Worm (Caenorhabditis elegans): ENCODE data around the gene perm-4.

perm-4 gene

DNA sequence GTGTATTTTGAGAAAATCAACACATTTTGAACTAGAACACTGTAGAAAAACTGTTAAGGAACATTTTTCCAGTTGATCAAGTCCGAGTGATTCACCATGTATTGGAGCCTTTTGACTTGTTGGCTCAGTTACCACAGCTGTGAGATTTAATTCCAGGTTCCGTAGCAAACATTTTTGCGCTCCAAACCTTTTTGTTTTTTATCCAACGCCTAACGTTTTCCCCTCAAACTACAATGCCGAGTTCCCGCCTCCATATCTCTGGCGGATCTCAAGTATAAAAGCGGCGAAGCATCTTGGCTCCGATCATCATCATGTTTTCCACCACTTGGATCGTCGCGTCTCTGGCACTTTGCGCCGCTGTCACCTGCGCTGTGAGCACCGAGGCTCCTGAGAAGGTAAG lies 1.6 kb upstream of the perm-4 start, which contains the start of gene perm-2:
Gene perm-2 (plus strand): TSS at position 301 of the 400 bp plus-strand sequence.
- TF ChIP-seq rnt-1 (tag; optimal IDR thresholded peaks at IDR 0.05) (no peak), hlh-6 (tag; optimal IDR thresholded peaks at IDR 0.05) (no peak), madf-2 (tag; optimal IDR thresholded peaks at IDR 0.05) (no peak), unc-3 (GFP tag; conservative IDR thresholded peaks at IDR 0.05) (no peak), unc-3 (tag; optimal IDR thresholded peaks at IDR 0.05) (no peak), nhr-11 (tag; optimal IDR thresholded peaks at IDR 0.05) (no peak), ceh-2 (tag; optimal IDR thresholded peaks at IDR 0.05) (no peak), unc-42 (tag; optimal IDR thresholded peaks at IDR 0.05) (no peak), sox-2 (GFP tag; IDR thresholded peaks at IDR 0.05) (no peak), tbx-7 (tag; optimal IDR thresholded peaks at IDR 0.05) (no peak), hlh-15 (tag; optimal IDR thresholded peaks at IDR 0.05) (no peak), ceh-18 (tag; optimal IDR thresholded peaks at IDR 0.05) (no peak), eyg-1 (tag; optimal IDR thresholded peaks at IDR 0.05) (no peak), elt-2 (tag; optimal IDR thresholded peaks at IDR 0.05) (no peak), pag-3 (tag; optimal IDR thresholded peaks at IDR 0.05; ENCODE audit: borderline replicate concordance) (no peak), ets-4 (tag; optimal IDR thresholded peaks at IDR 0.05) (no peak)

DNA sequence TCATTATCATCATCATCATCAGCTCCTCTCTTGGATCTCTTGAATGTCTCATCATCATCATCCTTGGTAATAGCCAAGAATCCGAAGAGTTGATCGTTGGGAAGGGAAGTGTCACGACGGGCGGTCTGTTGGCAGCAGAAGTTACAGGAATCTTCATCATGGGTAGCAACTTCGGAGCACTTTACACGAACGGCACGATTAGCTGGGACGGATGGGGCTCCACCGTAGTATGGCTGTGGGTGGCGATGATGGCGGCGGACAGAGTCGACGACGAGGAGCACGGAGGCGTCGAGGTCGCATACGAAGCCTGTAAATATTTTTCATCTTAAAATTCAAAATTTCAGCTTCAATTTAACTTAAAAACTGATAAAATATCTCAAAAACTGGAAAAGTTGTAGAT lies 1.6 kb downstream of the perm-4 start:
- no peak for TF ChIP-seq lim-6 (tag; optimal IDR thresholded peaks at IDR 0.05)
- no peak for TF ChIP-seq pat-9 (tag; optimal IDR thresholded peaks at IDR 0.05)
- TF ChIP-seq ceh-6 (GFP tag; optimal IDR thresholded peaks at IDR 0.05), result no peak
- no peak for TF ChIP-seq ceh-14 (tag; optimal IDR thresholded peaks at IDR 0.05)
- no peak for TF ChIP-seq fkh-6 (tag; optimal IDR thresholded peaks at IDR 0.05)
- TF ChIP-seq pag-3 (tag; optimal IDR thresholded peaks at IDR 0.05; ENCODE audit: borderline replicate concordance), result no peak
- TF ChIP-seq ttx-3 (tag; optimal IDR thresholded peaks at IDR 0.05), result no peak
- no peak for TF ChIP-seq ceh-9 (tag; optimal IDR thresholded peaks at IDR 0.05)
- no peak for TF ChIP-seq sox-2 (GFP tag; IDR thresholded peaks at IDR 0.05)
- TF ChIP-seq C38D4.7 (GFP tag; optimal IDR thresholded peaks at IDR 0.05), result no peak
- no peak for TF ChIP-seq F13H6.1 (tag; optimal IDR thresholded peaks at IDR 0.05)
- no peak for TF ChIP-seq elt-4 (tag; optimal IDR thresholded peaks at IDR 0.05)
- no peak for TF ChIP-seq hlh-8 (tag; optimal IDR thresholded peaks at IDR 0.05)
- no peak for TF ChIP-seq K02D7.2 (tag; optimal IDR thresholded peaks at IDR 0.05)
- no peak for TF ChIP-seq ahr-1 (tag; optimal IDR thresholded peaks at IDR 0.05)
- no peak for TF ChIP-seq fax-1 (tag; optimal IDR thresholded peaks at IDR 0.05)
- no peak for TF ChIP-seq unc-86 (tag; optimal IDR thresholded peaks at IDR 0.05)

DNA sequence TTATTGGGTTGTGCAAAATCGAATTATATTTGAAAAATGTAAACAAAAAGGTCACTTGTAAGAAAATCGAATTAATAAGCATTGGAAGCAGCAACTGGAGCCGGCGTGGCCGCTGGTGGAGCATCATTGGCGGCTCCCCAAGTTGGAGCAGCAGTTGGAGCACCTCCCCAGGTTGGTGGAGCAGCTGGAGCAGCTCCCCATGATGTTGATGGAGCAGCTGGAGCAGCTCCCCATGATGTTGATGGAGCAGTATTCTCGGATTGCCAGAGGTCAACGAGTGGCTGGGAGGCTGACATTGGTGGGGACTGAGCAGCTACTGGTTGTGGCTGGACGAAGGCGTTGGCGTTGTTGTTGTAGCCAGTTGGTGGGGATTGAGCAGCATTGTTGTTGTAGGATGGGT lies 3.4 kb downstream of the perm-4 start:
- TF ChIP-seq dve-1 (tag; optimal IDR thresholded peaks at IDR 0.05) (no peak), C08G9.2 (tag; optimal IDR thresholded peaks at IDR 0.05) (no peak)

DNA sequence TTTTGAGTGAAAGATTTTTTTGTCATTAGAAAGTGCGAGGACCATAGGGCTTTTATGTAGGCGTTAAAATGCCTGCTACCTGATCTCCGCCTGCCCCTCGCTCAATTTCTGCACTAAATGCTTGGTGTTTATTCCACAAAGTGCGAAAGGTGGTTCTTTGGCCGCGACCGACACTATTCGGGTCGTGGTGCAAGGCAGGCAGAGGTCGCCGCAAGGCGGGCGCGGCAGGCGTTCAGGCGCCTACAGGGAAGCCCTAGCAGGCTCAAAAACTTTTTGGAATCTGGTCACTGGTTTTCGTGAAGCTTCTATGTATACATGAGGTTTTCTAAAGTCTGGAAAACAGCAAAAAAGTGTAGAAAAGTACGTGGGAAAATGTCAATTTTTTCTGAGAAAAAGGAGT lies 4.0 kb downstream of the perm-4 start:
- no peak for TF ChIP-seq dve-1 (tag; optimal IDR thresholded peaks at IDR 0.05)
- no peak for TF ChIP-seq zip-5 (tag; optimal IDR thresholded peaks at IDR 0.05)
- no peak for TF ChIP-seq pat-9 (tag; optimal IDR thresholded peaks at IDR 0.05)
- no peak for TF ChIP-seq ceh-34 (tag; optimal IDR thresholded peaks at IDR 0.05)
- TF ChIP-seq fax-1 (tag; optimal IDR thresholded peaks at IDR 0.05), result no peak
- TF ChIP-seq C08G9.2 (tag; optimal IDR thresholded peaks at IDR 0.05), result no peak
- no peak for TF ChIP-seq madf-2 (tag; optimal IDR thresholded peaks at IDR 0.05)
- TF ChIP-seq hlh-15 (tag; optimal IDR thresholded peaks at IDR 0.05), result no peak
- TF ChIP-seq ceh-9 (tag; optimal IDR thresholded peaks at IDR 0.05), result no peak
- no peak for TF ChIP-seq ceh-18 (tag; optimal IDR thresholded peaks at IDR 0.05)
- no peak for TF ChIP-seq fkh-10 (GFP tag; optimal IDR thresholded peaks at IDR 0.05)
- no peak for TF ChIP-seq tbx-2 (tag; optimal IDR thresholded peaks at IDR 0.05)

DNA sequence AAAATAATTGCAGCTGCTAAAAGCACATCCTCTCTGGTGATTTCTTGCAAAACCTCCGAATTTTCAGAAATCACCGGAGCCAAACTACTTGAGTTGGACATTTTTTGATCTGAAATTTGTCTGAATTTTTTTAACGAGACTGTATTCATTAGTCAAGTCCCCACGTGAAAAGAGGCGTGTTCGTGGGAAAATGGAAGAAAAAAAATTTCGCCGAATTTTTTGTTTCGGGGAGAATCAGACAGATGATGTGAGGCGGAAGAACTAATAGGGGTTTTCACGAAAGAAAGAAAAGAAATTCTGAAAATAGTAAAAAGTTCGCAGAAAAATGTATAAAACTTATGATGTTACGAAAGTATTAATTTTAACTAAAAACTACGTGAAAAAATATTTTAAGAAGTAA lies 6.3 kb downstream of the perm-4 start, which contains the start of gene srx-13:
Gene srx-13 (minus strand): TSS at position 101 of the 400 bp plus-strand sequence.
- TF ChIP-seq lin-11 (tag; optimal IDR thresholded peaks at IDR 0.05), result no peak
- no peak for TF ChIP-seq pax-1 (tag; optimal IDR thresholded peaks at IDR 0.05)
- TF ChIP-seq hlh-6 (tag; optimal IDR thresholded peaks at IDR 0.05), result no peak
- TF ChIP-seq zip-5 (tag; optimal IDR thresholded peaks at IDR 0.05), result no peak
- TF ChIP-seq hlh-15 (tag; optimal IDR thresholded peaks at IDR 0.05), result no peak
- TF ChIP-seq sox-2 (GFP tag; IDR thresholded peaks at IDR 0.05), result no peak
- no peak for TF ChIP-seq ceh-6 (GFP tag; optimal IDR thresholded peaks at IDR 0.05)
- no peak for TF ChIP-seq elt-2 (tag; optimal IDR thresholded peaks at IDR 0.05)
- TF ChIP-seq C38D4.7 (GFP tag; optimal IDR thresholded peaks at IDR 0.05), result no peak
- TF ChIP-seq F13H6.1 (tag; optimal IDR thresholded peaks at IDR 0.05), result no peak
- TF ChIP-seq ets-4 (tag; optimal IDR thresholded peaks at IDR 0.05), result no peak
